Worm (Caenorhabditis elegans) whole organism, early embryonic: Measurements from ENCODE around the gene F35H8.4.

ENCODE experiments used
- B0310.2 ChIP-seq: sonication (generic microtip); optimal IDR thresholded peaks from 2 replicates; lab custom pipeline; 2016; ENCODE audit warnings: mild to moderate bottlenecking, missing genetic modification characterization, missing compliant biosample characterization
- F13C5.2 ChIP-seq: sonication (generic microtip); optimal IDR thresholded peaks from 2 replicates; lab custom pipeline; 2017; ENCODE audit warnings: mild to moderate bottlenecking, missing genetic modification characterization, inconsistent platforms, missing compliant biosample characterization
- aly-1 ChIP-seq: sonication (generic microtip); optimal IDR thresholded peaks from 2 replicates; lab custom pipeline; 2016; ENCODE audit warnings: missing genetic modification characterization, missing compliant biosample characterization
- ama-1 ChIP-seq: fragments of 150-350 bp; optimal IDR thresholded peaks from 2 replicates; lab custom pipeline; 2014
- ceh-13 ChIP-seq: fragments of 200-800 bp; sonication (Bioruptor generic); optimal IDR thresholded peaks from 2 replicates; lab custom pipeline; 2018; ENCODE audit warnings: mild to moderate bottlenecking, missing genetic modification characterization, missing compliant biosample characterization
- ceh-36 ChIP-seq: sonication (generic microtip); optimal IDR thresholded peaks from 2 replicates; lab custom pipeline; 2016; ENCODE audit warnings: missing genetic modification characterization, inconsistent platforms, missing compliant biosample characterization
- ets-7 ChIP-seq: sonication (generic microtip); optimal IDR thresholded peaks from 2 replicates; lab custom pipeline; 2016; ENCODE audit warnings: missing genotype, missing genetic modification characterization, missing compliant biosample characterization
- flt-1 ChIP-seq: fragments of 200-800 bp; sonication (Bioruptor generic); IDR thresholded peaks from 2 replicates; pipeline ENCODE4 v1.3.6; 2022; ENCODE audit warnings: missing genetic modification characterization, missing compliant biosample characterization
- hmbx-1 ChIP-seq: sonication (generic microtip); optimal IDR thresholded peaks from 2 replicates; lab custom pipeline; 2016; ENCODE audit warnings: mild to moderate bottlenecking, missing genetic modification characterization, missing compliant biosample characterization
- hmg-4 ChIP-seq: fragments of 200-800 bp; sonication (Bioruptor generic); optimal IDR thresholded peaks from 2 replicates; lab custom pipeline; 2018; ENCODE audit warnings: mild to moderate bottlenecking, missing genetic modification characterization, missing compliant biosample characterization
- hnd-1 ChIP-seq: sonication (generic microtip); optimal IDR thresholded peaks from 2 replicates; lab custom pipeline; 2016; ENCODE audit warnings: missing genetic modification characterization, missing compliant biosample characterization
- pes-1 ChIP-seq: fragments of 200-800 bp; sonication (Bioruptor generic); IDR thresholded peaks from 2 replicates; pipeline ENCODE4 v1.3.6; 2022; ENCODE audit warnings: missing genetic modification reagents, missing genetic modification characterization, missing compliant biosample characterization
- scrt-1 ChIP-seq: fragments of 200-800 bp; sonication (Bioruptor generic); IDR thresholded peaks from 2 replicates; pipeline ENCODE4 v1.3.6; 2022; ENCODE audit warnings: missing genetic modification characterization, missing compliant biosample characterization
- sea-1 ChIP-seq: fragments of 200-800 bp; sonication (Bioruptor generic); conservative IDR thresholded peaks from 2 replicates; pipeline ENCODE4 v1.3.6; 2022; ENCODE audit warnings: missing genetic modification characterization, missing compliant biosample characterization
- tbx-11 ChIP-seq: fragments of 200-800 bp; sonication (Bioruptor generic); IDR thresholded peaks from 2 replicates; pipeline ENCODE4 v1.3.6; 2022; ENCODE audit warnings: missing genetic modification characterization, missing compliant biosample characterization
- tbx-37 ChIP-seq: fragments of 200-800 bp; sonication (Bioruptor generic); conservative IDR thresholded peaks from 2 replicates; pipeline ENCODE4 v1.3.6; 2022; ENCODE audit warnings: missing genetic modification reagents, missing genetic modification characterization, missing compliant biosample characterization
- tra-4 ChIP-seq: sonication (generic microtip); optimal IDR thresholded peaks from 2 replicates; lab custom pipeline; 2017; ENCODE audit warnings: missing genetic modification characterization, missing compliant biosample characterization

Gene F35H8.4

DNA sequence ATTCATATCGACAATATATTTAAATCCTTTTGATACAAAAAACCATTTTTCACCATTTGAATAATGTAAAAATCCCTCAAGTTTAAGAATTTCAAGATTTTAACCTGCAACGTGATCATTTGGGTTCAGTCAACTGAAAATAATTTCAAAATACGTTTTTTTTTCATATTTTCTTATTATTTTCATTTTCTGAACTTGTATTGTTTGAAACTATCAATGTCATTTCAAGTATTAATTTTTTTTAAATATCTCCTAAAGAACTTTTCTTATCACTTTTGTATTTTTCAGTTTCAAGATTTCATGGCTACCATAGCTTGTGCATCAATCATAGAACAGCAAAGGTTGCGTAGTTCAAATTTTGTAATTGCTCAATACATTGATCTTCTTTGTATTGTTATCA lies 27.8 kb downstream of the F35H8.4 start, which contains the start of gene sra-9:
Gene sra-9 (plus strand): TSS at position 301 of the 400 bp plus-strand sequence.
- TF ChIP-seq scrt-1 (GFP tag; lab: Robert Waterston, UW): no peak
- TF ChIP-seq aly-1 (tag; lab: Kevin White, UChicago): no peak
- no peak for TF ChIP-seq hmg-4 (GFP tag; lab: Kevin White, UChicago)
- TF ChIP-seq ama-1: no peak
- TF ChIP-seq ets-7 (tag; lab: Kevin White, UChicago): no peak
- TF ChIP-seq flt-1 (GFP tag; lab: Robert Waterston, UW): no peak
- no peak for TF ChIP-seq hnd-1 (tag; lab: Kevin White, UChicago)
- TF ChIP-seq B0310.2 (tag; lab: Kevin White, UChicago): no peak
- no peak for TF ChIP-seq ceh-13
- TF ChIP-seq pes-1 (GFP tag; lab: Robert Waterston, UW): no peak
- no peak for TF ChIP-seq ceh-36 (tag; lab: Kevin White, UChicago)
- no peak for TF ChIP-seq hmbx-1 (tag; lab: Kevin White, UChicago)
- no peak for TF ChIP-seq tbx-11
- no peak for TF ChIP-seq F13C5.2 (tag; lab: Kevin White, UChicago)
- no peak for TF ChIP-seq sea-1 (GFP tag; lab: Robert Waterston, UW)
- TF ChIP-seq tbx-37 (GFP tag; lab: Robert Waterston, UW): no peak
- no peak for TF ChIP-seq tra-4 (tag; lab: Kevin White, UChicago)

DNA sequence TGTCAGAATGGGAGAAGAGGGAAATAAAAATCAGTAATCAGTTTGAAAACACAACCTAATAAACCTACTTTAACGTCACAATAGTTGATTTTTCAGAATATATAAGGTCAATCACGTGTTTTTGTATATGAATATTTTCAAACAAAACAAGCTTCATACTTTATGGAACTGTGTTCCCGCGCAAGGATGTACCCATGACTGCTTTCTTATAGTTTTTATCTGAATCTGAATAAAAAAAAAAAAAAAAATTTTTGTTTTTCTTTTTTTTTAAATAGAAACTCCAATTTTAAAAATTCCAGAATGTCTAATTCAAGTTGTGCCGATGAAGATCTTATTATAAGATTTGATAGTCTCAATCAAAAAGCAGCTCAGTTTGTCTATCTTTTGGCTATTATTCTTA lies 31.3 kb downstream of the F35H8.4 start, which contains the start of gene sra-2:
Gene sra-2 (plus strand): TSS at position 301 of the 400 bp plus-strand sequence.
- TF ChIP-seq hmbx-1 (tag; lab: Kevin White, UChicago): no peak

DNA sequence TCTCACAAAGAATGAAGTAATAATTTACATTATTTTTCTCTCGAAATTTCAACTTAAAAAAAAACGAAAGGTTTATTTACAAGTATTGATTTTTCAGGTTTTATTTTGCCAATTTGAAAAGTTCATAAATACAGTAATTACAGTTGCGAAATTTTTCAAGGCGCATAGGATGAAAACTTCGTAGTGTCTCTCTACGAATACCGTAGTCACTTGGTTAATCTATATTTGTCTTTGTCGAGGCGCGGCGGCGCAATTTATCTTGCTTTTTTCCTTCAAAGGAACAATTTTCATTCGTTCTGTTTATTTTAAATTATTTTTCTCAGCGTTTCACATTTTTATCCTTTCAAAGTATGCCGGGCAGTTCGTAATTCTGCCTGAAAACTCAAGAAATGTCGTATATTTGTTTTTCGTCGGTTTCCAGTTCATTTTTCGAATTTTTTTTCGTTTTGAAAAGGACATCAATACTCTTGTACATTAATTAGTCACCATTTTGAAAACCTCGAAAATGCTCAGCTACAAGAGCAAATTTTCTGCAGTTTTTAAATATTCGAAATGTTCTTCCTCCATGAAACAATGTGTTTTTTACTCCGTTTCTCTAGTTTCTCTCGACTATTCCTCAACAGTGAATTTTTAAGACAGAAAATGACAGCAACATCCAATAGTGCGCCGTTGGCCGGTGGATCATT lies 36.1 kb downstream of the F35H8.4 start, which contains the start of gene mex-6:
Gene mex-6 (plus strand): TSS at position 636 of the 686 bp plus-strand sequence.
- no peak for TF ChIP-seq hmbx-1 (tag; lab: Kevin White, UChicago)
- TF ChIP-seq aly-1 (tag; lab: Kevin White, UChicago): no peak

DNA sequence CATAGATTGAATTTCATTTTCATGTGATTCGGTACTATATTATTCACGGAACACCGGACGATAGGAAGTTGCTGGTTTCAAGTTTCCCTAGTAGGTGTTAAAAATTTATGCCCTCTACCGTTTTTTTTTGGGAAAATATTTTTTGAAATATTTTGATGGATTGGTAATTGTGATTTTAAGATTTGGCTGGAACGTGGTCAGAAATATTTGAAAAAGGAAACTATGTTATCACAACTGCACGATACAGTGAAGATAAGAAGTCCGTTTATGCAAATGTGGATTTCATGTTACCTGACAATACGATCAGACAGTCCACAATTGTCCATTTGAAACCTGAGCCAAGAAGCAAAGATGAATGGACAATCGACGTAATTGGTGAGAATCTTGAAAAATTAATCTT lies 36.8 kb downstream of the F35H8.4 start, which contains the start of gene AH6.17:
Gene AH6.17 (plus strand): TSS at position 185 of the 400 bp plus-strand sequence.
- TF ChIP-seq B0310.2 (tag; lab: Kevin White, UChicago) (no peak), ceh-13 (no peak), hmbx-1 (tag; lab: Kevin White, UChicago) (no peak), tbx-37 (GFP tag; lab: Robert Waterston, UW) (no peak), ets-7 (tag; lab: Kevin White, UChicago) (no peak), aly-1 (tag; lab: Kevin White, UChicago) (no peak), sea-1 (GFP tag; lab: Robert Waterston, UW) (no peak), ceh-36 (tag; lab: Kevin White, UChicago) (no peak), flt-1 (GFP tag; lab: Robert Waterston, UW) (no peak), tra-4 (tag; lab: Kevin White, UChicago) (no peak), scrt-1 (GFP tag; lab: Robert Waterston, UW) (no peak), F13C5.2 (tag; lab: Kevin White, UChicago) (no peak)

DNA sequence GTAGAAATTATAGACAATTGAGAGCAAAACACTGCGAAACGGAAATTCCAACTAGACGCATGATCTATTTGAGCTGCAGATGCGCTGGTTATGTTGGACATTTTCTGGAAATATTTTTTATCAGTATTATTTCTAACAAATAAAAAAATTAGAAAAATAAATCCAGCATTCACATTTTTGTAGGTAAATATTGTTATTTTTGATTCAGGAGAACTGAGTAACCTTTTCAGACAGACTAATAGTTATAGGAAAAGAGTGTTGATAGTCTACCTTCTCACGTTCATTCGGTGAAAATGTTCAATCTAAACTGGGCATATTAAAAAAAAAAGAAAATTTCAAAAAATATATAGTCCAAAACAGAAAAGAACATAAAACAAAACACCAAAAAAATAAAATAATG lies 38.3 kb downstream of the F35H8.4 start, which contains the start of gene sra-1:
Gene sra-1 (minus strand): TSS at position 101 of the 400 bp plus-strand sequence.
- no peak for TF ChIP-seq B0310.2 (tag; lab: Kevin White, UChicago)
- no peak for TF ChIP-seq hmbx-1 (tag; lab: Kevin White, UChicago)
- no peak for TF ChIP-seq hmg-4 (GFP tag; lab: Kevin White, UChicago)
- TF ChIP-seq ceh-13: no peak

DNA sequence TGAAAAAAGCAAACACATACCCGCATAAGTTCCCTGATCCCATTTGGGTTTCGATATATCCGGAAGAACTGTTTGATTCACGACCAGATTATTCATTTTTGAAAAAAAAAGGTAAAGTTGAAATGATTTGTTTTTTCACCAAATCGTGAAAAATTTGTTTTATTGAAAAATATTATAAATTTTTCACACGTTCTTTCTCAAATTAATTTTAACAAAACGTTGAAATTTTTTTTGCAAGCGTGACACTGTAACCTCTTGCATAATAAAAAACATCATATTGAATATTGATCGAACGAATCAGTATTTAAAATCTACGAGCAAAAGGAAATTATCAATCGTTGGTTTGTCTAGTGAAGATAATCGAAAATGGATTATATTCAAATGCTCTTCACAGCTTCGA lies 41.0 kb downstream of the F35H8.4 start, which contains the start of the genes sfxn-1.1 and AH6.3:
Gene sfxn-1.1 (minus strand): TSS at position 101 of the 400 bp plus-strand sequence.
Gene AH6.3 (plus strand): TSS at position 275 of the 400 bp plus-strand sequence.
- TF ChIP-seq hmbx-1 (tag; lab: Kevin White, UChicago) (no peak), tra-4 (tag; lab: Kevin White, UChicago) (no peak), ceh-36 (tag; lab: Kevin White, UChicago) (no peak), tbx-11 (no peak), ceh-13 (no peak), aly-1 (tag; lab: Kevin White, UChicago) (no peak), tbx-37 (GFP tag; lab: Robert Waterston, UW) (no peak), B0310.2 (tag; lab: Kevin White, UChicago) (no peak), ama-1 (no peak), F13C5.2 (tag; lab: Kevin White, UChicago) (no peak), hmg-4 (GFP tag; lab: Kevin White, UChicago) (no peak), sea-1 (GFP tag; lab: Robert Waterston, UW) (no peak), ets-7 (tag; lab: Kevin White, UChicago) (no peak), hnd-1 (tag; lab: Kevin White, UChicago) (no peak), scrt-1 (GFP tag; lab: Robert Waterston, UW) (no peak), pes-1 (GFP tag; lab: Robert Waterston, UW) (no peak), flt-1 (GFP tag; lab: Robert Waterston, UW) (no peak)

DNA sequence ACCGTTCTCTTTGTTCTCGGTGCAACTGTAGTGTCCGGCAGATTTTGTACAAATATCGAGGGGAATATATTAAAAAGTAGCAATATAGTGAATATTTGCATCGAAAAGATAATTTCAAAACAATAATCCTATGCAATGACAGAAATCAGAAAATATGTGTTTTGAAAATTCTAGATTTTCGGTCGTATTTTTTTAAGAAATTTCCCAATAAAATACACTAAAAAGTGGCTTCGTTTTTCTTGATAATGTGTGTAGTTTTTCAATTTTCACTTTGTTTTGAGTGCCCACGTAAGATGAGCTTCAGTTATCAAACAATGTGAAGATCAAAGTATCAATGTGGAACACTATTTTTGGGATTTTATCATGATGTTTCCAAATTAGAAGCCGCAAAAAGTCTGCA lies 43.0 kb downstream of the F35H8.4 start, which contains the start of gene gcy-1:
Gene gcy-1 (minus strand): TSS at position 101 of the 400 bp plus-strand sequence.
- TF ChIP-seq B0310.2 (tag; lab: Kevin White, UChicago) (no peak), tra-4 (tag; lab: Kevin White, UChicago) (no peak), scrt-1 (GFP tag; lab: Robert Waterston, UW) (no peak), ama-1 (no peak), ceh-36 (tag; lab: Kevin White, UChicago) (no peak), tbx-37 (GFP tag; lab: Robert Waterston, UW) (no peak), ceh-13 (no peak), tbx-11 (no peak), aly-1 (tag; lab: Kevin White, UChicago) (no peak), ets-7 (tag; lab: Kevin White, UChicago) (no peak), hmg-4 (GFP tag; lab: Kevin White, UChicago) (no peak), pes-1 (GFP tag; lab: Robert Waterston, UW) (no peak), hnd-1 (tag; lab: Kevin White, UChicago) (no peak), flt-1 (GFP tag; lab: Robert Waterston, UW) (no peak), hmbx-1 (tag; lab: Kevin White, UChicago) (no peak), F13C5.2 (tag; lab: Kevin White, UChicago) (no peak), sea-1 (GFP tag; lab: Robert Waterston, UW) (no peak)
